Worm (Caenorhabditis elegans): ENCODE results near the gene slc-17.1.

The slc-17.1 gene

DNA sequence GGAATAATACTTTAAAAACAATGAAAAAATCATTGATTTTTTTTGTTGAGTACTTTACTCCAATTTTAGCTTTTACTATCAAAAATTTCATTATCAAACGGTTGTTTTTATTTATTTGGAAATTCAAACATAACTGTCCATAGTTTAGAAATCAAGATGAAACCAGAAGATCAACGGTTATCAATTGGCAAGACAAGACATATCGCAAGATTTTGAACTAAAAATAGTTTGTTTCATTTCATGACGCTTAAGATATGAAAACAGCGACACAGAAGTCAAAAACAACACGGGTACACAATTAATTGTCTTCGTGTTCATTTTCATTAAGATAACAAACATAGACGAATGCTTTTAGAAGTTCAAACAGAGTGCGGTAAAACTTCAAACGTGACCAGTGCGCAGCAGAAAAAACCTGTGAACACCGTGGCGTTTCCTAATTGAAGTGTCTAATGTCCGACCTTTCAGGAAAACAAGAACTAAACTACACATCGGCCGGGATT, 47.1 kb downstream of the slc-17.1 start:
- no peak for TF ChIP-seq T07F8.4 (tag; optimal IDR thresholded peaks at IDR 0.05)

DNA sequence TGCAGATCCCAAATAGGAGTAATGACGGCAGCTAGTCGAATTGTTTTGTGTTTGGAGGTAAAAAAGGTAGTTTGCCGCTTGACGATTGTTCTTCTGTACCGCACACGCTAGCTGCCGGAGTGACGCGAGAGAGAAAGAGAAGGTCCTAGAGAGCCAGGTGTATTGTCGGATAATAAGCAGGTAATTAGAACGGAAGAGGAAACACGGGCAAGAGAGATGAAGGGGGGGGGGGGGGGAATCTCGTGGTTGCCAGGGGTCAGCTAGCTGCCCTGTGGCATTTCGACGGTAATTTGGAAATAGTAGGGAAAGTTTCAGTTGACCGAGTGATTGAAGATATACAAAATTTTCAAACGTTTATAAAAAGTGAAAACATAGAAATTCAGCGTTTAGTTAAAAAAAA, 50.8 kb downstream of the slc-17.1 start, which contains the start of gene crb-1:
Gene crb-1 (minus strand): TSS at position 147 of the 400 bp plus-strand sequence.
- TF ChIP-seq bed-1 (GFP tag; IDR thresholded peaks at IDR 0.05), result no peak
- TF ChIP-seq T07F8.4 (tag; optimal IDR thresholded peaks at IDR 0.05), result no peak
- no peak for TF ChIP-seq T26A5.8 (tag; optimal IDR thresholded peaks at IDR 0.05)
- TF ChIP-seq ekl-4 (GFP tag; IDR thresholded peaks at IDR 0.05), result no peak
- no peak for TF ChIP-seq attf-3 (GFP tag; conservative IDR thresholded peaks at IDR 0.05)
- no peak for TF ChIP-seq Y67H2A.10 (GFP tag; conservative IDR thresholded peaks at IDR 0.05)
- TF ChIP-seq K11D2.4 (GFP tag; IDR thresholded peaks at IDR 0.05), result no peak
- no peak for TF ChIP-seq Y53G8AR.9 (GFP tag; conservative IDR thresholded peaks at IDR 0.05)
- TF ChIP-seq madf-3 (GFP tag; IDR thresholded peaks at IDR 0.05), result no peak
- TF ChIP-seq C17E4.6 (GFP tag; IDR thresholded peaks at IDR 0.05), result no peak
- no peak for TF ChIP-seq B0035.1 (tag; optimal IDR thresholded peaks at IDR 0.05)
- TF ChIP-seq ceh-40 (GFP tag; IDR thresholded peaks at IDR 0.05), result no peak
- no peak for TF ChIP-seq snpc-4 (GFP tag; optimal IDR thresholded peaks at IDR 0.05)
- no peak for TF ChIP-seq snpc-4 (tag; optimal IDR thresholded peaks at IDR 0.05)
- no peak for TF ChIP-seq Y56A3A.18 (GFP tag; IDR thresholded peaks at IDR 0.05)
- no peak for TF ChIP-seq F55B11.4 (tag; optimal IDR thresholded peaks at IDR 0.05; ENCODE audit: borderline replicate concordance, insufficient read depth)
- no peak for TF ChIP-seq ztf-6 (GFP tag; IDR thresholded peaks at IDR 0.05)
- TF ChIP-seq mxl-1 (tag; optimal IDR thresholded peaks at IDR 0.05), result no peak
- no peak for TF ChIP-seq ccch-3 (GFP tag; optimal IDR thresholded peaks at IDR 0.05)
- TF ChIP-seq F39B2.1 (GFP tag; IDR thresholded peaks at IDR 0.05), result no peak
- no peak for TF ChIP-seq zim-3 (tag; optimal IDR thresholded peaks at IDR 0.05)

DNA sequence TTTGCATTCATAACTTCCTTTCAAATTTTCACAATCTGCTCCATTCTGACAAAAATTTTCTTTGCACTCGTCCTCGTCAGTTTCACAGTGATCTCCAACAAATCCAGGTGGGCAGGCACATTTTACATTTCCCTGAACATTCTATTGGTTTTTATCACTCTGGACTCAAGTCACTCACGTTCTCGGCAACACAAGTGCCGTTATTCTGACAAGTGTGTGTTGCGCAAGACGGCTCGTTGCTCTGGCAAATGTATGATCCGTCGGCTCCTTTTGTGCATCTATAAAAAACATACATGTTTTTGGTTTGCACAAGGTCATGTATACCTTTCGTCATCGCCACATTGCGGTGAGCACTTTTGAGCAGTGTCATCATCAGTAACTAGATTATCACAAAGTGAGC, 52.1 kb downstream of the slc-17.1 start:
- TF ChIP-seq cebp-2 (GFP tag; IDR thresholded peaks at IDR 0.05) (no peak), ceh-79 (tag; optimal IDR thresholded peaks at IDR 0.05) (no peak), mes-4 (tag; optimal IDR thresholded peaks at IDR 0.05) (no peak), T07F8.4 (tag; optimal IDR thresholded peaks at IDR 0.05) (no peak), dpl-1 (GFP tag; optimal IDR thresholded peaks at IDR 0.05) (no peak), K11D2.4 (GFP tag; IDR thresholded peaks at IDR 0.05) (no peak), mel-28 (tag; optimal IDR thresholded peaks at IDR 0.05; ENCODE audit: borderline replicate concordance) (no peak), nhr-27 (tag; optimal IDR thresholded peaks at IDR 0.05) (no peak), lin-40 (tag; optimal IDR thresholded peaks at IDR 0.05) (no peak), K12H6.12 (tag; optimal IDR thresholded peaks at IDR 0.05) (no peak), ceh-40 (GFP tag; IDR thresholded peaks at IDR 0.05) (no peak), sdz-38 (tag; optimal IDR thresholded peaks at IDR 0.05) (no peak), Y56A3A.18 (GFP tag; IDR thresholded peaks at IDR 0.05) (no peak), snpc-1.3 (tag; optimal IDR thresholded peaks at IDR 0.05; ENCODE audit: insufficient read depth) (no peak), repo-1 (tag; optimal IDR thresholded peaks at IDR 0.05) (no peak), attf-3 (GFP tag; conservative IDR thresholded peaks at IDR 0.05) (no peak), F10E7.11 (tag; optimal IDR thresholded peaks at IDR 0.05) (no peak), somi-1 (GFP tag; optimal IDR thresholded peaks at IDR 0.05) (no peak), hlh-12 (tag; optimal IDR thresholded peaks at IDR 0.05) (no peak)

Measured in whole organism, young adult.